In the genomic region with DNA sequence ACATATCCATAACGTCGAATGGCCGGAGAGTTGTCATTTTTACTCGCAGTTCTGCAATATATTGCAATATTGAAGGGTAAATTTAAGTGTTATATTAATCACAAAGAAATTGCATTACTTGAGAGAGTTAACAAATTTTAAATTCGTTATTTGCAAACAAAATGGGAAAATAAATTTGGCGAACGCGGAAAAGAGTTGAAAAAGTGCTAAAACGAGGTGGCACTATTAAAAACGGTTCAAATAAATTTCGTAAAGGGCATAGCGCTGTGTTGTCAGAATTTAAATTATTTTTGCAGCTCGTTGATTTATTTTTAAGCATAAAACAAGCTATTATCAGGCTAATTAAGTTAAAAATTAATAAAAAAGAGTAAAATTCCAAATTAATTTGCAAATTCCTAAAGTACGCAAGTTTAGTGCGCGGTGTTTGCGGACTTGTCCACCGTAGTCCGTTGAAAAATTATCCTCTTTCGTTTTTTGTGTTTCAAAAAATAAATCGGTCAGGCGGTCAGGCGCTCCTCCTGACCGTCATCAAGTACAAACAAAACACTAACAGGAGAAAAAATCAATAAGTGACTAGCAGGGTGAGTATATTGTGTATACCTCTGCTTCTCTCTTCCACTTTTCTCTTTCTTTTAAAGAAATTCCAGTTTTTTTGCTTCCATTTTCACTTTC, we compare ENCODE assay signal across 1 worm cellular context.
TF ChIP-seq lines count a peak whose summit lies in the region.

A gene (minus strand): TSS at position 51 of the 672 bp plus-strand sequence.
A gene (plus strand): TSS at position 499 of the 672 bp plus-strand sequence.

TF ChIP-seq in whole organism, L1 larva, 84 proteins besides CTCF, POLR2A, EP300 and RAD21 (continued from another document):
- TF ChIP-seq lsy-2 (tag; optimal IDR thresholded peaks at IDR 0.05; lab: Kevin White, UChicago) (peak; percentile 92 to 98), mep-1 (tag; optimal IDR thresholded peaks at IDR 0.05; lab: Kevin White, UChicago) (peak; percentile 76), ceh-63 (GFP tag; optimal IDR thresholded peaks at IDR 0.05; lab: Kevin White, UChicago) (no peak), F16B12.6 (tag; optimal IDR thresholded peaks at IDR 0.05; lab: Kevin White, UChicago) (peak; percentile 89), rnt-1 (tag; optimal IDR thresholded peaks at IDR 0.05; lab: Kevin White, UChicago) (peak; percentile 20), ceh-82 (tag; optimal IDR thresholded peaks at IDR 0.05; lab: Kevin White, UChicago) (peak in 1 of 3 experiments; percentile 30), elt-3 (tag; optimal IDR thresholded peaks at IDR 0.05; lab: Kevin White, UChicago) (peak in 1 of 6 experiments; percentile 15), tbx-2 (tag; optimal IDR thresholded peaks at IDR 0.05; lab: Kevin White, UChicago) (peak; percentile 19), mdl-1 (tag; optimal IDR thresholded peaks at IDR 0.05; lab: Kevin White, UChicago) (peak in 1 of 2 experiments; percentile 52), blmp-1 (tag; optimal IDR thresholded peaks at IDR 0.05; lab: Kevin White, UChicago) (peak; percentile 64), isw-1 (GFP tag; IDR thresholded peaks at IDR 0.05; lab: Robert Waterston, UW) (no peak)
